Fruit fly (Drosophila melanogaster) whole organism, embryonic: ENCODE data around the gene MstProx.

Source experiments
- Antp ChIP-seq: fragments of 200-800 bp; sonication (Bioruptor generic); optimal IDR thresholded peaks from 3 replicates; lab custom pipeline; 2016; ENCODE audit warnings: missing biosample characterization, missing genetic modification characterization
- Asciz ChIP-seq: fragments of 200-800 bp; sonication (Bioruptor generic); optimal IDR thresholded peaks from 2 replicates; lab custom pipeline; 2017; ENCODE audit warnings: missing biosample characterization, mild to moderate bottlenecking, missing genetic modification characterization, missing genetic modification reagents
- Bdp1 ChIP-seq: fragments of 200-800 bp; sonication (Bioruptor generic); optimal IDR thresholded peaks from 3 replicates; lab custom pipeline; 2016; ENCODE audit warnings: missing biosample characterization, missing genetic modification characterization
- CG10209 ChIP-seq: fragments of 200-800 bp; sonication (Bioruptor generic); optimal IDR thresholded peaks from 3 replicates; lab custom pipeline; 2017; ENCODE audit warnings: missing biosample characterization, mild to moderate bottlenecking, missing genetic modification characterization, missing genetic modification reagents
- CG11504 ChIP-seq: fragments of 200-800 bp; sonication (Bioruptor generic); optimal IDR thresholded peaks from 3 replicates; lab custom pipeline; 2019; ENCODE audit warnings: missing biosample characterization, mild to moderate bottlenecking, missing genetic modification characterization, moderate library complexity
- CG15514 ChIP-seq: fragments of 200-800 bp; sonication (Bioruptor generic); optimal IDR thresholded peaks from 3 replicates; lab custom pipeline; 2017; ENCODE audit warnings: missing biosample characterization, missing genetic modification characterization, mild to moderate bottlenecking, moderate library complexity, missing genetic modification reagents
- CG18764 ChIP-seq: fragments of 200-800 bp; sonication (Bioruptor generic); optimal IDR thresholded peaks from 3 replicates; lab custom pipeline; 2016; ENCODE audit warnings: missing biosample characterization, missing genetic modification characterization
- CG2712 ChIP-seq: fragments of 200-800 bp; optimal IDR thresholded peaks from 3 replicates; lab custom pipeline; 2019; ENCODE audit warnings: missing biosample characterization, mild to moderate bottlenecking, missing genetic modification characterization, moderate library complexity
- CG34224 ChIP-seq: fragments of 200-800 bp; sonication (Bioruptor generic); IDR thresholded peaks from 3 replicates; pipeline ENCODE4 v1.3.6; 2022; ENCODE audit warnings: missing biosample characterization, missing genetic modification characterization; ENCODE audit not compliant: partially characterized antibody
- CG3838 ChIP-seq: fragments of 200-800 bp; sonication (Bioruptor generic); optimal IDR thresholded peaks from 3 replicates; lab custom pipeline; 2016; ENCODE audit warnings: missing biosample characterization, missing genetic modification characterization
- CG3995 ChIP-seq: fragments of 200-800 bp; sonication (Bioruptor generic); optimal IDR thresholded peaks from 3 replicates; lab custom pipeline; 2016; ENCODE audit warnings: missing biosample characterization, missing genetic modification characterization
- CG6854 ChIP-seq: fragments of 200-800 bp; sonication (Bioruptor generic); optimal IDR thresholded peaks from 3 replicates; lab custom pipeline; 2017; ENCODE audit warnings: missing biosample characterization, mild to moderate bottlenecking, missing genetic modification characterization
- CG7745 ChIP-seq: fragments of 200-800 bp; sonication (Bioruptor generic); optimal IDR thresholded peaks from 2 replicates; lab custom pipeline; 2018; ENCODE audit warnings: missing biosample characterization, mild to moderate bottlenecking, missing genetic modification characterization, moderate library complexity
- CG9817 ChIP-seq: fragments of 200-800 bp; sonication (Bioruptor generic); optimal IDR thresholded peaks from 2 replicates; lab custom pipeline; 2018; ENCODE audit warnings: missing biosample characterization, mild to moderate bottlenecking, missing genetic modification characterization, moderate library complexity
- Dek ChIP-seq: fragments of 200-800 bp; sonication (Bioruptor generic); optimal IDR thresholded peaks from 3 replicates; lab custom pipeline; 2019; ENCODE audit warnings: missing biosample characterization, mild to moderate bottlenecking, missing genetic modification characterization, moderate library complexity
- Dll ChIP-seq: fragments of 200-800 bp; sonication (Bioruptor generic); IDR thresholded peaks from 4 replicates; pipeline ENCODE4 v1.3.6; 2022; ENCODE audit warnings: missing biosample characterization, missing genetic modification characterization; ENCODE audit not compliant: partially characterized antibody
- Ets65A ChIP-seq: fragments of 200-800 bp; sonication (Bioruptor generic); peaks from one replicate; lab custom pipeline; 2016; ENCODE audit warnings: missing biosample characterization, missing genetic modification characterization
- Gug ChIP-seq: fragments of 200-800 bp; sonication (Bioruptor generic); IDR thresholded peaks from 4 replicates; pipeline ENCODE4 v1.3.6; 2022; ENCODE audit warnings: missing biosample characterization, missing genetic modification characterization
- HHEX ChIP-seq: fragments of 200-800 bp; sonication (Bioruptor generic); optimal IDR thresholded peaks from 3 replicates; lab custom pipeline; 2017; ENCODE audit warnings: missing biosample characterization, mild to moderate bottlenecking, missing genetic modification characterization, missing genetic modification reagents
- HLH4C ChIP-seq: fragments of 200-800 bp; sonication (Bioruptor generic); IDR thresholded peaks from 3 replicates; pipeline ENCODE4 v1.3.6; 2022; ENCODE audit warnings: missing biosample characterization, missing genetic modification characterization; ENCODE audit not compliant: partially characterized antibody
- Jarid2 ChIP-seq: fragments of 200-800 bp; sonication (Bioruptor generic); optimal IDR thresholded peaks from 3 replicates; lab custom pipeline; 2017; ENCODE audit warnings: mild to moderate bottlenecking, missing biosample characterization, missing genetic modification reagents, missing genetic modification characterization
- MTF-1 ChIP-seq: fragments of 200-800 bp; sonication (Bioruptor generic); optimal IDR thresholded peaks from 2 replicates; lab custom pipeline; 2018; ENCODE audit warnings: missing biosample characterization, mild to moderate bottlenecking, missing genetic modification characterization, borderline replicate concordance
- Neu2 ChIP-seq: fragments of 200-800 bp; sonication (Bioruptor generic); optimal IDR thresholded peaks from 3 replicates; lab custom pipeline; 2016; ENCODE audit warnings: missing biosample characterization, missing genetic modification characterization, borderline replicate concordance
- Optix ChIP-seq: fragments of 200-800 bp; sonication (Bioruptor generic); IDR thresholded peaks from 3 replicates; pipeline ENCODE4 v1.3.6; 2022; ENCODE audit warnings: missing biosample characterization, missing genetic modification characterization
- Sry-β ChIP-seq: fragments of 200-800 bp; sonication (Bioruptor generic); optimal IDR thresholded peaks from 2 replicates; lab custom pipeline; 2018; ENCODE audit warnings: missing biosample characterization, mild to moderate bottlenecking, missing genetic modification characterization, moderate library complexity
- ac ChIP-seq: fragments of 200-800 bp; sonication (Bioruptor generic); optimal IDR thresholded peaks from 3 replicates; lab custom pipeline; 2017; ENCODE audit warnings: missing biosample characterization, mild to moderate bottlenecking, missing genetic modification characterization
- ap ChIP-seq: fragments of 200-800 bp; sonication (Bioruptor generic); IDR thresholded peaks from 2 replicates; pipeline ENCODE4 v1.3.6; 2022; ENCODE audit warnings: missing biosample characterization, missing genetic modification characterization
- ato ChIP-seq: fragments of 200-800 bp; sonication (Bioruptor generic); IDR thresholded peaks from 2 replicates; pipeline ENCODE4 v1.3.6; 2022; ENCODE audit warnings: missing biosample characterization, missing genetic modification characterization; ENCODE audit not compliant: partially characterized antibody
- az2 ChIP-seq: fragments of 200-800 bp; sonication (Bioruptor generic); optimal IDR thresholded peaks from 3 replicates; lab custom pipeline; 2016; ENCODE audit warnings: missing biosample characterization, missing genetic modification characterization
- bigmax ChIP-seq: fragments of 200-800 bp; sonication (Bioruptor generic); optimal IDR thresholded peaks from 2 replicates; lab custom pipeline; 2018; ENCODE audit warnings: missing biosample characterization, mild to moderate bottlenecking, missing genetic modification characterization
- bowl ChIP-seq: fragments of 200-800 bp; sonication (Bioruptor generic); IDR thresholded peaks from 2 replicates; pipeline ENCODE4 v1.3.6; 2022; ENCODE audit warnings: missing biosample characterization, missing genetic modification characterization
- br ChIP-seq: fragments of >200 bp; optimal IDR thresholded peaks from 2 replicates; lab custom pipeline; 2017
- cg ChIP-seq: fragments of 200-800 bp; sonication (Bioruptor generic); optimal IDR thresholded peaks from 3 replicates; lab custom pipeline; 2019; ENCODE audit warnings: missing biosample characterization, mild to moderate bottlenecking, missing genetic modification characterization, moderate library complexity
- da ChIP-seq: fragments of 200-800 bp; sonication (Bioruptor generic); optimal IDR thresholded peaks from 2 replicates; lab custom pipeline; 2016; ENCODE audit warnings: missing biosample characterization, missing genetic modification characterization
- ems ChIP-seq: fragments of 200-800 bp; sonication (Bioruptor generic); optimal IDR thresholded peaks from 3 replicates; lab custom pipeline; 2016; ENCODE audit warnings: missing biosample characterization, missing genetic modification characterization
- ftz-f1 ChIP-seq: fragments of 200-800 bp; sonication (Bioruptor generic); optimal IDR thresholded peaks from 2 replicates; lab custom pipeline; 2016; ENCODE audit warnings: missing biosample characterization, missing genetic modification characterization
- gcm2 ChIP-seq: fragments of 200-800 bp; sonication (Bioruptor generic); optimal IDR thresholded peaks from 2 replicates; lab custom pipeline; 2016; ENCODE audit warnings: missing biosample characterization, missing genetic modification characterization
- gem ChIP-seq: fragments of 200-800 bp; sonication (Bioruptor generic); optimal IDR thresholded peaks from 2 replicates; lab custom pipeline; 2019; ENCODE audit warnings: missing biosample characterization, mild to moderate bottlenecking, missing genetic modification characterization, moderate library complexity
- hkb ChIP-seq, 2 experiments: fragments of 200-800 bp in 1 of 2; fragments of >200 bp in 1 of 2; sonication (Bioruptor generic) in 1 of 2; IDR thresholded peaks in 1 of 2; optimal IDR thresholded peaks in 1 of 2; 2 replicates each; pipeline versions ENCODE4 v1.3.6 to Lab custom; 2017 to 2022; ENCODE audit warnings: missing biosample characterization in 1 of 2, missing genetic modification characterization in 1 of 2
- jumu ChIP-seq: fragments of 200-800 bp; sonication (Bioruptor generic); optimal IDR thresholded peaks from 3 replicates; lab custom pipeline; 2016; ENCODE audit warnings: missing biosample characterization, missing genetic modification characterization
- lab ChIP-seq: fragments of 200-800 bp; sonication (Bioruptor generic); optimal IDR thresholded peaks from 3 replicates; lab custom pipeline; 2017; ENCODE audit warnings: missing biosample characterization, missing genetic modification characterization, mild to moderate bottlenecking, moderate library complexity, missing genetic modification reagents
- mld ChIP-seq: fragments of 200-800 bp; sonication (Bioruptor generic); IDR thresholded peaks from 3 replicates; pipeline ENCODE4 v1.3.6; 2022; ENCODE audit warnings: missing biosample characterization, missing genetic modification characterization; ENCODE audit not compliant: partially characterized antibody
- nerfin-1 ChIP-seq: fragments of 200-800 bp; sonication (Bioruptor generic); optimal IDR thresholded peaks from 3 replicates; lab custom pipeline; 2019; ENCODE audit warnings: missing biosample characterization, mild to moderate bottlenecking, missing genetic modification characterization, moderate library complexity
- odd ChIP-seq: fragments of 200-800 bp; sonication (Bioruptor generic); optimal IDR thresholded peaks from 2 replicates; lab custom pipeline; 2017; ENCODE audit warnings: missing biosample characterization, mild to moderate bottlenecking, missing genetic modification characterization
- onecut ChIP-seq: fragments of 200-800 bp; sonication (Bioruptor generic); IDR thresholded peaks from 2 replicates; pipeline ENCODE4 v1.3.6; 2022; ENCODE audit warnings: missing biosample characterization, missing genetic modification characterization
- pzg ChIP-seq: fragments of 200-800 bp; sonication (Bioruptor generic); optimal IDR thresholded peaks from 3 replicates; lab custom pipeline; 2018; ENCODE audit warnings: missing biosample characterization, mild to moderate bottlenecking, missing genetic modification characterization, moderate library complexity
- toy ChIP-seq: fragments of 200-800 bp; sonication (Bioruptor generic); IDR thresholded peaks from 2 replicates; pipeline ENCODE4 v1.3.6; 2022; ENCODE audit warnings: missing biosample characterization, missing genetic modification characterization
- unc-4 ChIP-seq: fragments of 200-800 bp; sonication (Bioruptor generic); IDR thresholded peaks from 2 replicates; pipeline ENCODE4 v1.3.6; 2022; ENCODE audit warnings: missing biosample characterization, missing genetic modification characterization; ENCODE audit not compliant: partially characterized antibody
- zfh2 ChIP-seq: fragments of 200-800 bp; sonication (Bioruptor generic); optimal IDR thresholded peaks from 2 replicates; lab custom pipeline; 2016; ENCODE audit warnings: missing biosample characterization, missing genetic modification characterization

MstProx gene

dm6 chr3R:7346445-7346844 is 22.7 kb downstream of the MstProx start, which contains the start of gene nxf4 (continued):
- TF ChIP-seq Jarid2 (peak; percentile 22), onecut (GFP tag; lab: Robert Waterston, UW) (peak; percentile 64), CG9817 (tag; lab: Kevin White, UChicago) (peak; percentile 80), nerfin-1 (tag; lab: Kevin White, UChicago) (peak; percentile 53), hkb (optimal IDR thresholded peaks at IDR 0.05; lab: Kevin White, UChicago) (peak; percentile 70), hkb (GFP tag; IDR thresholded peaks at IDR 0.05; lab: Robert Waterston, UW) (no peak), Neu2 (peak; percentile 23), Ets65A (peak; percentile 99), lab (GFP tag; lab: Kevin White, UChicago) (peak; percentile 48), Antp (peak; percentile 73), toy (no peak), CG11504 (peak; percentile 68), bowl (GFP tag; lab: Robert Waterston, UW) (no peak), mld (GFP tag; lab: Robert Waterston, UW) (no peak), HHEX (GFP tag; lab: Kevin White, UChicago) (peak; percentile 44), bigmax (no peak), CG3838 (GFP tag; lab: Kevin White, UChicago) (no peak), da (GFP tag; lab: Kevin White, UChicago) (peak; percentile 60), pzg (no peak), CG3995 (GFP tag; lab: Kevin White, UChicago) (no peak), MTF-1 (peak; percentile 41), gcm2 (GFP tag; lab: Kevin White, UChicago) (no peak), Gug (GFP tag; lab: Robert Waterston, UW) (peak; percentile 52; the same call in 1 of the 4 replicates), unc-4 (GFP tag; lab: Robert Waterston, UW) (no peak), CG34224 (GFP tag; lab: Robert Waterston, UW) (no peak), zfh2 (GFP tag; lab: Kevin White, UChicago) (peak; percentile 34), CG2712 (tag; lab: Kevin White, UChicago) (peak; percentile 76), Asciz (GFP tag; lab: Kevin White, UChicago) (no peak), Bdp1 (GFP tag; lab: Kevin White, UChicago) (peak; percentile 67), ato (GFP tag; lab: Robert Waterston, UW) (no peak), odd (GFP tag; lab: Kevin White, UChicago) (peak; percentile 2), CG10209 (peak; percentile 64), ac (peak; percentile 20), br (lab: Kevin White, UChicago) (no peak), jumu (GFP tag; lab: Kevin White, UChicago) (peak; percentile 64), CG15514 (GFP tag; lab: Kevin White, UChicago) (peak; percentile 31), Optix (GFP tag; lab: Robert Waterston, UW) (peak; percentile 76), ap (GFP tag; lab: Robert Waterston, UW) (no peak), az2 (GFP tag; lab: Kevin White, UChicago) (peak; percentile 85), CG7745 (tag; lab: Kevin White, UChicago) (no peak), Dek (tag; lab: Kevin White, UChicago) (peak; percentile 54), ems (GFP tag; lab: Kevin White, UChicago) (peak; percentile 61), CG6854 (GFP tag; lab: Kevin White, UChicago) (no peak), CG18764 (GFP tag; lab: Kevin White, UChicago) (peak; percentile 75), gem (tag; lab: Kevin White, UChicago) (peak; percentile 76), cg (GFP tag; lab: Kevin White, UChicago) (no peak), ftz-f1 (GFP tag; lab: Kevin White, UChicago) (no peak), Sry-β (GFP tag; lab: Kevin White, UChicago) (peak; percentile 0), HLH4C (GFP tag; lab: Robert Waterston, UW) (no peak), Dll (no peak)
